Fruit fly (Drosophila melanogaster) whole organism, embryonic: ENCODE results near the gene Ssl2.

ENCODE experiments used
- Adf1 ChIP-seq: fragments of 200-800 bp; sonication (Bioruptor generic); IDR thresholded peaks from 2 replicates; pipeline ENCODE4 v1.3.6; 2022; ENCODE audit warnings: missing biosample characterization, missing genetic modification characterization
- B-H1 ChIP-seq: fragments of 200-800 bp; sonication (Bioruptor generic); IDR thresholded peaks from 3 replicates; pipeline ENCODE4 v1.3.6; 2022; ENCODE audit warnings: missing biosample characterization, missing genetic modification characterization
- CG10431 ChIP-seq: fragments of 200-800 bp; sonication (Bioruptor generic); optimal IDR thresholded peaks from 3 replicates; lab custom pipeline; 2018; ENCODE audit warnings: missing biosample characterization, mild to moderate bottlenecking, missing genetic modification characterization
- CG10462 ChIP-seq: fragments of 200-800 bp; sonication (Bioruptor generic); optimal IDR thresholded peaks from 2 replicates; lab custom pipeline; 2016; ENCODE audit warnings: missing biosample characterization, missing genetic modification characterization
- CG11093 ChIP-seq: fragments of 200-800 bp; sonication (Bioruptor generic); IDR thresholded peaks from 3 replicates; pipeline ENCODE4 v1.3.6; 2022; ENCODE audit warnings: missing biosample characterization, missing genetic modification characterization
- CG11456 ChIP-seq: fragments of 200-800 bp; sonication (Bioruptor generic); IDR thresholded peaks from 3 replicates; pipeline ENCODE4 v1.3.6; 2022; ENCODE audit warnings: missing biosample characterization, missing genetic modification characterization
- CG11504 ChIP-seq: fragments of 200-800 bp; sonication (Bioruptor generic); optimal IDR thresholded peaks from 3 replicates; lab custom pipeline; 2019; ENCODE audit warnings: missing biosample characterization, mild to moderate bottlenecking, missing genetic modification characterization, moderate library complexity
- CG12219 ChIP-seq: fragments of 200-800 bp; sonication (Bioruptor generic); optimal IDR thresholded peaks from 3 replicates; lab custom pipeline; 2018; ENCODE audit warnings: missing biosample characterization, mild to moderate bottlenecking, missing genetic modification characterization
- CG12236 ChIP-seq: fragments of 200-800 bp; sonication (Bioruptor generic); optimal IDR thresholded peaks from 2 replicates; lab custom pipeline; 2016; ENCODE audit warnings: missing biosample characterization, missing genetic modification characterization
- CG14710 ChIP-seq: fragments of 200-800 bp; sonication (Bioruptor generic); optimal IDR thresholded peaks from 3 replicates; lab custom pipeline; 2019; ENCODE audit warnings: missing biosample characterization, mild to moderate bottlenecking, missing genetic modification characterization, moderate library complexity
- CG17186 ChIP-seq: fragments of 200-800 bp; sonication (Bioruptor generic); optimal IDR thresholded peaks from 3 replicates; lab custom pipeline; 2017; ENCODE audit warnings: missing biosample characterization, missing genetic modification reagents, missing genetic modification characterization
- CG17361 ChIP-seq: fragments of 200-800 bp; sonication (Bioruptor generic); IDR thresholded peaks from 3 replicates; pipeline ENCODE4 v1.3.6; 2022; ENCODE audit warnings: missing biosample characterization, missing genetic modification characterization
- CG18599 ChIP-seq: fragments of 200-800 bp; sonication (Bioruptor generic); optimal IDR thresholded peaks from 3 replicates; lab custom pipeline; 2017; ENCODE audit warnings: missing biosample characterization, missing genetic modification characterization, mild to moderate bottlenecking, moderate library complexity, missing genetic modification reagents
- CG2120 ChIP-seq: fragments of 200-800 bp; sonication (Bioruptor generic); optimal IDR thresholded peaks from 3 replicates; lab custom pipeline; 2016; ENCODE audit warnings: missing biosample characterization, missing genetic modification characterization
- CG2199 ChIP-seq: fragments of 200-800 bp; sonication (Bioruptor generic); IDR thresholded peaks from 3 replicates; pipeline ENCODE4 v1.3.6; 2022; ENCODE audit warnings: missing biosample characterization, missing genetic modification characterization
- CG2678 ChIP-seq: fragments of 200-800 bp; sonication (Bioruptor generic); optimal IDR thresholded peaks from 3 replicates; lab custom pipeline; 2019; ENCODE audit warnings: missing biosample characterization, mild to moderate bottlenecking, missing genetic modification characterization, moderate library complexity
- CG2889 ChIP-seq: fragments of 200-800 bp; sonication (Bioruptor generic); IDR thresholded peaks from 3 replicates; pipeline ENCODE4 v1.3.6; 2022; ENCODE audit warnings: missing biosample characterization, missing genetic modification characterization
- CG31388 ChIP-seq: fragments of 200-800 bp; sonication (Bioruptor generic); optimal IDR thresholded peaks from 2 replicates; lab custom pipeline; 2016; ENCODE audit warnings: missing biosample characterization, missing genetic modification characterization
- CG3995 ChIP-seq: fragments of 200-800 bp; sonication (Bioruptor generic); optimal IDR thresholded peaks from 3 replicates; lab custom pipeline; 2016; ENCODE audit warnings: missing biosample characterization, missing genetic modification characterization
- CG4328 ChIP-seq: fragments of 200-800 bp; sonication (Bioruptor generic); optimal IDR thresholded peaks from 3 replicates; lab custom pipeline; 2017; ENCODE audit warnings: missing biosample characterization, missing genetic modification reagents, missing genetic modification characterization
- CG6813 ChIP-seq: fragments of 200-800 bp; sonication (Bioruptor generic); optimal IDR thresholded peaks from 2 replicates; lab custom pipeline; 2017; ENCODE audit warnings: missing biosample characterization, missing genetic modification characterization, mild to moderate bottlenecking, moderate library complexity, missing genetic modification reagents
- CG9437 ChIP-seq: fragments of 200-800 bp; sonication (Bioruptor generic); optimal IDR thresholded peaks from 2 replicates; lab custom pipeline; 2018; ENCODE audit warnings: missing biosample characterization, mild to moderate bottlenecking, missing genetic modification characterization
- D ChIP-seq, 2 experiments: fragments of 200-800 bp in 1 of 2; fragments of >200 bp in 1 of 2; sonication (Bioruptor generic) in 1 of 2; optimal IDR thresholded peaks; 2 replicates in 1 of 2; 3 replicates in 1 of 2; lab custom pipeline; 2017; ENCODE audit warnings: mild to moderate bottlenecking in 1 of 2, missing biosample characterization in 1 of 2, missing genetic modification characterization in 1 of 2, missing genetic modification reagents in 1 of 2
- Drgx ChIP-seq: fragments of 200-800 bp; sonication (Bioruptor generic); IDR thresholded peaks from 2 replicates; pipeline ENCODE4 v1.3.6; 2022; ENCODE audit warnings: missing biosample characterization, missing genetic modification characterization
- Ets65A ChIP-seq: fragments of 200-800 bp; sonication (Bioruptor generic); peaks from one replicate; lab custom pipeline; 2016; ENCODE audit warnings: missing biosample characterization, missing genetic modification characterization
- Fer2 ChIP-seq: fragments of 200-800 bp; sonication (Bioruptor generic); optimal IDR thresholded peaks from 2 replicates; lab custom pipeline; 2018; ENCODE audit warnings: missing biosample characterization, mild to moderate bottlenecking, missing genetic modification characterization, moderate library complexity
- Hr39 ChIP-seq: fragments of >200 bp; optimal IDR thresholded peaks from 2 replicates; lab custom pipeline; 2017
- Hsf ChIP-seq: fragments of 200-800 bp; sonication (Bioruptor generic); optimal IDR thresholded peaks from 3 replicates; lab custom pipeline; 2016; ENCODE audit warnings: missing biosample characterization, missing genetic modification characterization
- MESR4 ChIP-seq: fragments of 200-800 bp; sonication (Bioruptor generic); optimal IDR thresholded peaks from 2 replicates; lab custom pipeline; 2018; ENCODE audit warnings: missing biosample characterization, mild to moderate bottlenecking, missing genetic modification characterization, moderate library complexity
- Mad ChIP-seq: fragments of 200-800 bp; sonication (Bioruptor generic); optimal IDR thresholded peaks from 2 replicates; lab custom pipeline; 2016; ENCODE audit warnings: missing biosample characterization, missing genetic modification characterization
- Med ChIP-seq: fragments of 200-800 bp; sonication (Bioruptor generic); peaks from one replicate; lab custom pipeline; 2016; ENCODE audit warnings: missing biosample characterization, missing genetic modification characterization, mild to moderate bottlenecking, inconsistent platforms, moderate library complexity
- NFAT ChIP-seq: fragments of 200-800 bp; sonication (Bioruptor generic); IDR thresholded peaks from 2 replicates; pipeline ENCODE4 v1.3.6; 2022; ENCODE audit warnings: missing biosample characterization, missing genetic modification characterization
- PHDP ChIP-seq: fragments of 200-800 bp; sonication (Bioruptor generic); optimal IDR thresholded peaks from 3 replicates; lab custom pipeline; 2018; ENCODE audit warnings: missing biosample characterization, mild to moderate bottlenecking, missing genetic modification characterization, moderate library complexity
- Rfx ChIP-seq: fragments of 200-800 bp; sonication (Bioruptor generic); IDR thresholded peaks from 2 replicates; pipeline ENCODE4 v1.3.6; 2022; ENCODE audit warnings: missing biosample characterization, missing genetic modification characterization
- Sry-β ChIP-seq: fragments of 200-800 bp; sonication (Bioruptor generic); optimal IDR thresholded peaks from 2 replicates; lab custom pipeline; 2018; ENCODE audit warnings: missing biosample characterization, mild to moderate bottlenecking, missing genetic modification characterization, moderate library complexity
- Xrp1 ChIP-seq: fragments of 200-800 bp; sonication (Bioruptor generic); IDR thresholded peaks from 2 replicates; pipeline ENCODE4 v1.3.6; 2022; ENCODE audit warnings: missing biosample characterization, missing genetic modification characterization
- ara ChIP-seq: fragments of 200-800 bp; sonication (Bioruptor generic); IDR thresholded peaks from 2 replicates; pipeline ENCODE4 v1.3.6; 2022; ENCODE audit warnings: missing biosample characterization, missing genetic modification characterization
- crol ChIP-seq: fragments of 200-800 bp; sonication (Bioruptor generic); IDR thresholded peaks from 2 replicates; pipeline ENCODE4 v1.3.6; 2022; ENCODE audit warnings: missing biosample characterization, missing genetic modification characterization
- ftz-f1 ChIP-seq: fragments of 200-800 bp; sonication (Bioruptor generic); optimal IDR thresholded peaks from 2 replicates; lab custom pipeline; 2016; ENCODE audit warnings: missing biosample characterization, missing genetic modification characterization
- inv ChIP-seq: fragments of 200-800 bp; sonication (Bioruptor generic); IDR thresholded peaks from 2 replicates; pipeline ENCODE4 v1.3.6; 2022; ENCODE audit warnings: missing biosample characterization, missing genetic modification characterization; ENCODE audit not compliant: partially characterized antibody
- lab ChIP-seq: fragments of 200-800 bp; sonication (Bioruptor generic); optimal IDR thresholded peaks from 3 replicates; lab custom pipeline; 2017; ENCODE audit warnings: missing biosample characterization, missing genetic modification characterization, mild to moderate bottlenecking, moderate library complexity, missing genetic modification reagents
- mirr ChIP-seq: fragments of 200-800 bp; sonication (Bioruptor generic); optimal IDR thresholded peaks from 3 replicates; lab custom pipeline; 2018; ENCODE audit warnings: missing biosample characterization, mild to moderate bottlenecking, missing genetic modification characterization
- pan ChIP-seq, 4 experiments: fragments of >200 bp in 3 of 4; fragments of 200-800 bp in 1 of 4; sonication (Bioruptor generic) in 1 of 4; optimal IDR thresholded peaks in 3 of 4; IDR thresholded peaks in 1 of 4; 2 replicates each; pipeline versions ENCODE4 v1.3.6 to Lab custom; 2017 to 2022; ENCODE audit warnings: missing biosample characterization in 2 of 4, missing genetic modification characterization in 2 of 4, mixed read lengths in 1 of 4
- pros ChIP-seq: fragments of 200-800 bp; sonication (Bioruptor generic); optimal IDR thresholded peaks from 3 replicates; lab custom pipeline; 2019; ENCODE audit warnings: missing biosample characterization, mild to moderate bottlenecking, missing genetic modification characterization, moderate library complexity
- ttk ChIP-seq: fragments of 200-800 bp; sonication (Bioruptor generic); IDR thresholded peaks from 2 replicates; pipeline ENCODE4 v2.1.2; 2022; ENCODE audit warnings: missing biosample characterization, missing genetic modification characterization
- vnd ChIP-seq: fragments of 200-800 bp; sonication (Bioruptor generic); IDR thresholded peaks from 3 replicates; pipeline ENCODE4 v1.3.6; 2022; ENCODE audit warnings: missing biosample characterization, missing genetic modification characterization; ENCODE audit not compliant: partially characterized antibody
- yki ChIP-seq: fragments of >200 bp; optimal IDR thresholded peaks from 3 replicates; lab custom pipeline; 2018
- zen2 ChIP-seq: fragments of 200-800 bp; sonication (Bioruptor generic); IDR thresholded peaks from 3 replicates; pipeline ENCODE4 v1.3.6; 2022; ENCODE audit warnings: missing biosample characterization, missing genetic modification characterization; ENCODE audit not compliant: partially characterized antibody

Gene Ssl2

DNA sequence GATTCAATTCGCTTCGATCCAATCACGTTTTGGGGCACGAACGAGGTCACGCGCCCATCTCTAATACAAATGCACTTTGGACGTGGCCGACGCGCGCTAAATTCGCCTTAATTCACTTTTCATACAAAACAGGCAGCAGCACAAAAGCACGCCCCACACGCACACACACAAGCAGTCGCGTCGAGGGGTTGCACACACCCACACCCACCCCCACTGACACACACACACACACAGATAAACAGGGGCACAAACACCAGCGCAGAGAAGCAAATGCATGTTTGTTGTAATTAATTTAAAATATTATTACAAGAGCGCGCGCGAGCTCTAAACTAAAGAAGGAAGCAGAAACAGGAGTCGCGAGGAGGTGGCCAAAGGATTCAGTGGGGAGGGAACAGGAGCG is 43.1 kb downstream of the Ssl2 start:
- no peak for TF ChIP-seq Xrp1
- peak; percentile 69 for TF ChIP-seq Ets65A (GFP tag; lab: Kevin White, UChicago)
- no peak for TF ChIP-seq ttk
- 0 out of 3 replicates have a peak, but pooled peaks have one; percentile 5 for TF ChIP-seq CG11456 (GFP tag; lab: Robert Waterston, UW)
- peak; percentile 12 for TF ChIP-seq Med
- no peak for TF ChIP-seq CG11093 (GFP tag; lab: Robert Waterston, UW)
- no peak for TF ChIP-seq B-H1 (GFP tag; lab: Robert Waterston, UW)
- TF ChIP-seq, all 482 proteins: peak for 3

DNA sequence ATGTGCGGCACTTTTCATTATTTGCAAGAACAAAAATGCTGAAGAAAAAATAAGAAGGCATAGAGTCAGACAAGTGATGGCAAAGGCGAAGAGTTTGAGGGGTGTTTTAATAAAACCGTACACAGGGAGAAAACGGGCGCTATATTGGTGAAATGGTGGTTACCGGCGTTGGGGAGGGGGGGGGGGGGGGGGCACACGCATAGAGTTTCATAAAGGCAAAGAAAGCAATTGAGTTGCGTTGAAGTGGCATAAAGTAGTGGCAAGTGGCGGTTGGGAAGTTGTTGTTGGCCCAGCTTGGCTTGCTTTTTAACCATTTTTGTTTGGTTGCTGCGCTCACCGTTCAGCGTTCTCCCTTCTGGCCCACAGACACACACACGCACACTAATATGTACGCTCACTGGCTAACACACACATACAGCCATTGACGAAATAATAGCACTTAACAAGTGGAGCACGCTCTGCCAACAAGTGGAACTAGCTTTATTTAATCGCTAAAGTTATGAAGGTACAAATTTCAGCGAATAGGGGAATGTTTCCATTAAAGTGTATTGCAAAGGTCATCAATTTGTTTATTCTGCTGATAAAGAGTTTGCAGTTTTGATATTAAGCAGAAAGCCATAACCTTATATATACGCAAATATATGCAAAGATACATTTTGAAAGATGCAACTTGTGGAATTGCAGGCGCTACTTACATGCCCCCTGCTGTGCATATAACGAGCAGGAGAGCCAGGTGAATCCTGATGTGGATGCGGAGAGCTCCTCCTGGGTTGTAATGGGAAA is 44.7 kb downstream of the Ssl2 start:
- no peak for TF ChIP-seq Adf1 (GFP tag; lab: Robert Waterston, UW)
- no peak for TF ChIP-seq MESR4
- TF ChIP-seq CG17361 (GFP tag; lab: Robert Waterston, UW), result no peak
- TF ChIP-seq CG2199 (GFP tag; lab: Robert Waterston, UW), result no peak
- TF ChIP-seq CG10431, result no peak
- peak; percentile 57 for TF ChIP-seq Hr39 (lab: Kevin White, UChicago)
- TF ChIP-seq zen2 (GFP tag; lab: Robert Waterston, UW), result no peak
- TF ChIP-seq CG10462, result no peak
- no peak for TF ChIP-seq pan (optimal IDR thresholded peaks at IDR 0.05; lab: Kevin White, UChicago)
- no peak for TF ChIP-seq pan (GFP tag; optimal IDR thresholded peaks at IDR 0.05 in 1 of 2, IDR thresholded peaks at IDR 0.05 in 1 of 2)
- no peak for TF ChIP-seq ftz-f1 (GFP tag; lab: Kevin White, UChicago)
- no peak for TF ChIP-seq CG3995 (GFP tag; lab: Kevin White, UChicago)
- no peak for TF ChIP-seq Rfx (GFP tag; lab: Robert Waterston, UW)
- TF ChIP-seq CG11504 (tag; lab: Kevin White, UChicago), result peak; percentile 0
- no peak for TF ChIP-seq CG14710 (tag; lab: Kevin White, UChicago)
- no peak for TF ChIP-seq CG17186 (GFP tag; lab: Kevin White, UChicago)
- no peak for TF ChIP-seq Sry-β (GFP tag; lab: Kevin White, UChicago)
- TF ChIP-seq CG2678 (tag; lab: Kevin White, UChicago), result peak; percentile 12
- TF ChIP-seq Fer2, result no peak
- TF ChIP-seq yki, result no peak
- TF ChIP-seq vnd, result no peak
- TF ChIP-seq CG18599 (GFP tag; lab: Kevin White, UChicago), result no peak
- TF ChIP-seq CG9437 (GFP tag; lab: Kevin White, UChicago), result no peak
- TF ChIP-seq CG4328, result no peak
- no peak for TF ChIP-seq Hsf (GFP tag; lab: Kevin White, UChicago)
- TF ChIP-seq CG2120 (GFP tag; lab: Kevin White, UChicago), result no peak
- no peak for TF ChIP-seq inv
- no peak for TF ChIP-seq NFAT (GFP tag; lab: Robert Waterston, UW)
- TF ChIP-seq CG2889 (GFP tag; lab: Robert Waterston, UW), result no peak
- peak; percentile 7 for TF ChIP-seq lab (GFP tag; lab: Kevin White, UChicago)
- no peak for TF ChIP-seq PHDP (tag; lab: Kevin White, UChicago)
- peak; percentile 28 for TF ChIP-seq Ets65A (GFP tag; lab: Kevin White, UChicago)
- TF ChIP-seq crol (GFP tag; lab: Robert Waterston, UW), result no peak
- TF ChIP-seq Drgx, result no peak
- no peak for TF ChIP-seq D (optimal IDR thresholded peaks at IDR 0.05; lab: Kevin White, UChicago)
- TF ChIP-seq D (GFP tag; optimal IDR thresholded peaks at IDR 0.05; lab: Kevin White, UChicago), result no peak
- TF ChIP-seq ara (GFP tag; lab: Robert Waterston, UW), result no peak
- TF ChIP-seq pros, result no peak
- no peak for TF ChIP-seq Mad
- no peak for TF ChIP-seq CG6813 (GFP tag; lab: Kevin White, UChicago)
- TF ChIP-seq CG12219 (GFP tag; lab: Kevin White, UChicago), result no peak
- TF ChIP-seq CG31388 (GFP tag; lab: Kevin White, UChicago), result no peak
- no peak for TF ChIP-seq mirr
- TF ChIP-seq CG12236 (GFP tag; lab: Kevin White, UChicago), result no peak
